Worm (Caenorhabditis elegans) whole organism, young adult: ENCODE results near the gene acdh-2.

ENCODE experiments used
- D2030.7 ChIP-seq: fragments of 200-800 bp; sonication (Bioruptor generic); IDR thresholded peaks from 2 replicates; pipeline ENCODE4 v1.3.6; 2022; ENCODE audit warnings: missing genetic modification reagents, missing genetic modification characterization, missing compliant biosample characterization
- F23B12.7 ChIP-seq: sonication (generic microtip); optimal IDR thresholded peaks from 2 replicates; lab custom pipeline; 2017; ENCODE audit warnings: missing genetic modification characterization, mild to moderate bottlenecking, missing compliant biosample characterization, antibody characterized with exemption, moderate library complexity; ENCODE audit not compliant: insufficient read depth
- F39B2.1 ChIP-seq: fragments of 200-800 bp; sonication (Bioruptor generic); IDR thresholded peaks from 2 replicates; pipeline ENCODE4 v1.3.6; 2022; ENCODE audit warnings: missing genetic modification reagents, missing genetic modification characterization, missing compliant biosample characterization
- F49E8.2 ChIP-seq: sonication (generic microtip); optimal IDR thresholded peaks from 3 replicates; lab custom pipeline; 2017; ENCODE audit warnings: missing genetic modification characterization, mild to moderate bottlenecking, missing compliant biosample characterization, antibody characterized with exemption, moderate library complexity; ENCODE audit not compliant: insufficient read depth
- F52B5.7 ChIP-seq: sonication (generic microtip); optimal IDR thresholded peaks from 2 replicates; lab custom pipeline; 2016; ENCODE audit warnings: mild to moderate bottlenecking, missing genetic modification characterization, missing compliant biosample characterization
- F57A8.1 ChIP-seq: fragments of 200-800 bp; sonication (Bioruptor generic); optimal IDR thresholded peaks from 2 replicates; lab custom pipeline; 2018; ENCODE audit warnings: mild to moderate bottlenecking, missing genetic modification characterization, moderate library complexity, missing compliant biosample characterization
- F57C9.4 ChIP-seq: sonication (generic microtip); optimal IDR thresholded peaks from 2 replicates; lab custom pipeline; 2017; ENCODE audit warnings: mild to moderate bottlenecking, missing genetic modification characterization, missing compliant biosample characterization
- K12H6.12 ChIP-seq: fragments of 200-800 bp; sonication (Bioruptor generic); optimal IDR thresholded peaks from 2 replicates; lab custom pipeline; 2018; ENCODE audit warnings: mild to moderate bottlenecking, missing genetic modification characterization, missing compliant biosample characterization
- Y53G8AR.9 ChIP-seq: fragments of 200-800 bp; sonication (Bioruptor generic); conservative IDR thresholded peaks from 2 replicates; pipeline ENCODE4 v1.3.6; 2022; ENCODE audit warnings: missing genetic modification reagents, missing genetic modification characterization, missing compliant biosample characterization
- Y56A3A.18 ChIP-seq: fragments of 200-800 bp; sonication (Bioruptor generic); IDR thresholded peaks from 2 replicates; pipeline ENCODE4 v1.3.6; 2022; ENCODE audit warnings: missing genetic modification reagents, missing genetic modification characterization, missing compliant biosample characterization
- Y95B8A.8 ChIP-seq: fragments of 200-800 bp; sonication (Bioruptor generic); IDR thresholded peaks from 2 replicates; pipeline ENCODE4 v1.3.6; 2022; ENCODE audit warnings: missing genetic modification reagents, missing genetic modification characterization, missing compliant biosample characterization
- ZK185.1 ChIP-seq: sonication (generic microtip); optimal IDR thresholded peaks from 2 replicates; lab custom pipeline; 2016; ENCODE audit warnings: mild to moderate bottlenecking, missing genetic modification characterization, missing compliant biosample characterization; ENCODE audit not compliant: poor library complexity, severe bottlenecking
- aptf-3 ChIP-seq: fragments of 200-800 bp; sonication (Bioruptor generic); IDR thresholded peaks from 2 replicates; pipeline ENCODE4 v1.3.6; 2022; ENCODE audit warnings: missing genetic modification characterization, missing compliant biosample characterization
- atf-7 ChIP-seq: sonication (generic microtip); optimal IDR thresholded peaks from 2 replicates; lab custom pipeline; 2017; ENCODE audit warnings: mild to moderate bottlenecking, missing genetic modification characterization, missing compliant biosample characterization
- bed-1 ChIP-seq: fragments of 200-800 bp; sonication (Bioruptor generic); IDR thresholded peaks from 2 replicates; pipeline ENCODE4 v1.3.6; 2022; ENCODE audit warnings: missing genetic modification reagents, missing genetic modification characterization, missing compliant biosample characterization
- bed-2 ChIP-seq: fragments of 200-800 bp; sonication (Bioruptor generic); IDR thresholded peaks from 2 replicates; pipeline ENCODE4 v1.3.6; 2022; ENCODE audit warnings: missing genetic modification reagents, missing genetic modification characterization, missing compliant biosample characterization
- cebp-1 ChIP-seq, 2 experiments: fragments of 200-800 bp in 1 of 2; sonication (Bioruptor generic) in 1 of 2; sonication (generic microtip) in 1 of 2; IDR thresholded peaks in 1 of 2; optimal IDR thresholded peaks in 1 of 2; 2 replicates each; pipeline versions ENCODE4 v1.3.6 to Lab custom; 2017 to 2022; ENCODE audit warnings: missing compliant biosample characterization in 2 of 2, missing genetic modification characterization in 2 of 2, mild to moderate bottlenecking in 1 of 2, missing genetic modification reagents in 1 of 2, moderate library complexity in 1 of 2
- ceh-100 ChIP-seq: fragments of 200-800 bp; sonication (Bioruptor generic); IDR thresholded peaks from 2 replicates; pipeline ENCODE4 v1.3.6; 2022; ENCODE audit warnings: missing genetic modification reagents, missing genetic modification characterization, missing compliant biosample characterization
- ceh-27 ChIP-seq: fragments of 200-800 bp; sonication (Bioruptor generic); optimal IDR thresholded peaks from 2 replicates; lab custom pipeline; 2018; ENCODE audit warnings: mild to moderate bottlenecking, missing genetic modification characterization, moderate library complexity, missing compliant biosample characterization
- ceh-91 ChIP-seq: fragments of 200-800 bp; sonication (Bioruptor generic); IDR thresholded peaks from 2 replicates; pipeline ENCODE4 v1.3.6; 2022; ENCODE audit warnings: missing genetic modification reagents, missing genetic modification characterization, missing compliant biosample characterization
- dox-1 ChIP-seq: fragments of 200-800 bp; sonication (Bioruptor generic); IDR thresholded peaks from 2 replicates; pipeline ENCODE4 v1.3.6; 2022; ENCODE audit warnings: missing genetic modification reagents, missing genetic modification characterization, missing compliant biosample characterization
- dpff-1 ChIP-seq: sonication (generic microtip); optimal IDR thresholded peaks from 2 replicates; lab custom pipeline; 2017; ENCODE audit warnings: mild to moderate bottlenecking, missing genetic modification characterization, missing compliant biosample characterization
- efl-1 ChIP-seq: fragments of 150-350 bp; optimal IDR thresholded peaks from 2 replicates; lab custom pipeline; 2014; ENCODE audit warnings: missing biosample characterization, missing genetic modification reagents, missing genetic modification characterization
- egrh-3 ChIP-seq: fragments of 200-800 bp; sonication (Bioruptor generic); IDR thresholded peaks from 2 replicates; pipeline ENCODE4 v1.3.6; 2022; ENCODE audit warnings: missing genetic modification reagents, missing genetic modification characterization, missing compliant biosample characterization
- hrde-1 ChIP-seq: sonication (generic microtip); optimal IDR thresholded peaks from 2 replicates; lab custom pipeline; 2016; ENCODE audit warnings: missing genetic modification characterization, mild to moderate bottlenecking, missing compliant biosample characterization, moderate library complexity, missing genotype, missing genetic modification reagents, borderline replicate concordance
- let-607 ChIP-seq, 2 experiments: fragments of 200-800 bp in 1 of 2; sonication (Bioruptor generic) in 1 of 2; sonication (generic microtip) in 1 of 2; optimal IDR thresholded peaks; 2 replicates each; lab custom pipeline; 2016 to 2018; ENCODE audit warnings: mild to moderate bottlenecking in 2 of 2, missing compliant biosample characterization in 2 of 2, missing genetic modification characterization in 2 of 2, moderate library complexity in 2 of 2, missing genotype in 1 of 2
- lin-26 ChIP-seq: fragments of 200-800 bp; sonication (Bioruptor generic); IDR thresholded peaks from 2 replicates; pipeline ENCODE4 v1.3.6; 2022; ENCODE audit warnings: missing genetic modification reagents, missing genetic modification characterization, missing compliant biosample characterization
- lin-40 ChIP-seq: sonication (generic microtip); optimal IDR thresholded peaks from 2 replicates; lab custom pipeline; 2016; ENCODE audit warnings: missing genetic modification characterization, mild to moderate bottlenecking, missing compliant biosample characterization, missing genotype, missing genetic modification reagents
- lir-1 ChIP-seq: fragments of 200-800 bp; sonication (Bioruptor generic); conservative IDR thresholded peaks from 2 replicates; pipeline ENCODE4 v1.3.6; 2022; ENCODE audit warnings: missing genetic modification reagents, missing genetic modification characterization, missing compliant biosample characterization
- madf-6 ChIP-seq: fragments of 200-800 bp; sonication (Bioruptor generic); IDR thresholded peaks from 2 replicates; pipeline ENCODE4 v1.3.6; 2022; ENCODE audit warnings: missing genetic modification reagents, missing genetic modification characterization, missing compliant biosample characterization
- madf-8 ChIP-seq: fragments of 200-800 bp; sonication (Bioruptor generic); conservative IDR thresholded peaks from 2 replicates; pipeline ENCODE4 v1.3.6; 2022; ENCODE audit warnings: missing genetic modification reagents, missing genetic modification characterization, missing compliant biosample characterization
- mel-28 ChIP-seq: sonication (generic microtip); optimal IDR thresholded peaks from 2 replicates; lab custom pipeline; 2016; ENCODE audit warnings: borderline replicate concordance, mild to moderate bottlenecking, missing genetic modification characterization, missing compliant biosample characterization
- mxl-1 ChIP-seq: sonication (generic microtip); optimal IDR thresholded peaks from 2 replicates; lab custom pipeline; 2016; ENCODE audit warnings: missing genetic modification characterization, missing compliant biosample characterization
- nfya-2 ChIP-seq: fragments of 200-800 bp; sonication (Bioruptor generic); IDR thresholded peaks from 2 replicates; pipeline ENCODE4 v1.3.6; 2022; ENCODE audit warnings: missing genetic modification reagents, missing genetic modification characterization, missing compliant biosample characterization
- nhr-80 ChIP-seq: sonication (generic microtip); optimal IDR thresholded peaks from 2 replicates; lab custom pipeline; 2016; ENCODE audit warnings: missing genetic modification characterization, missing compliant biosample characterization
- nhr-90 ChIP-seq: sonication (generic microtip); optimal IDR thresholded peaks from 2 replicates; lab custom pipeline; 2016; ENCODE audit warnings: missing genotype, mild to moderate bottlenecking, missing genetic modification characterization, missing compliant biosample characterization
- rec-8 ChIP-seq, 2 experiments: sonication (generic microtip); optimal IDR thresholded peaks; 2 replicates each; lab custom pipeline; 2016; ENCODE audit warnings: mild to moderate bottlenecking in 2 of 2, missing genetic modification characterization in 2 of 2, missing genetic modification reagents in 2 of 2, missing genotype in 2 of 2, missing biosample characterization in 1 of 2, missing compliant biosample characterization in 1 of 2, moderate library complexity in 1 of 2
- xnd-1 ChIP-seq: sonication (generic microtip); optimal IDR thresholded peaks from 2 replicates; lab custom pipeline; 2016; ENCODE audit warnings: missing genotype, missing genetic modification reagents, missing genetic modification characterization, missing compliant biosample characterization
- ztf-26 ChIP-seq: sonication (generic microtip); optimal IDR thresholded peaks from 2 replicates; lab custom pipeline; 2017; ENCODE audit warnings: missing genetic modification characterization, missing compliant biosample characterization
- ztf-28 ChIP-seq: fragments of 200-800 bp; sonication (Bioruptor generic); IDR thresholded peaks from 2 replicates; pipeline ENCODE4 v1.3.6; 2022; ENCODE audit warnings: missing genetic modification reagents, missing genetic modification characterization, missing compliant biosample characterization

The acdh-2 gene

ce11 chrII:5500986-5501657, 46.2 kb downstream of the acdh-2 start, which contains the start of gene F12A10.8 (continued):
- TF ChIP-seq nhr-80 (tag; lab: Kevin White, UChicago) = no peak
- no peak for TF ChIP-seq bed-2
- TF ChIP-seq Y56A3A.18 (GFP tag; lab: Robert Waterston, UW) = no peak
- TF ChIP-seq F39B2.1 (GFP tag; lab: Robert Waterston, UW) = no peak
- TF ChIP-seq cebp-1 (GFP tag; IDR thresholded peaks at IDR 0.05; lab: Robert Waterston, UW) = no peak
- no peak for TF ChIP-seq cebp-1 (tag; optimal IDR thresholded peaks at IDR 0.05; lab: Kevin White, UChicago)
- TF ChIP-seq F23B12.7 (tag; lab: Kevin White, UChicago) = no peak
- no peak for TF ChIP-seq nhr-90
- TF ChIP-seq madf-8 = peak; percentile 67
- no peak for TF ChIP-seq F52B5.7 (tag; lab: Kevin White, UChicago)
- no peak for TF ChIP-seq ceh-27 (GFP tag; lab: Kevin White, UChicago)
- TF ChIP-seq ztf-26 = no peak
- TF ChIP-seq bed-1 = no peak
- no peak for TF ChIP-seq Y95B8A.8 (GFP tag; lab: Robert Waterston, UW)
- TF ChIP-seq D2030.7 (GFP tag; lab: Robert Waterston, UW) = peak; percentile 58; the same call in 1 of the 2 replicates
- no peak for TF ChIP-seq atf-7 (tag; lab: Kevin White, UChicago)
- TF ChIP-seq egrh-3 (GFP tag; lab: Robert Waterston, UW) = no peak
- TF ChIP-seq Y53G8AR.9 (GFP tag; lab: Robert Waterston, UW) = no peak
- no peak for TF ChIP-seq lin-26
- no peak for TF ChIP-seq ceh-100 (GFP tag; lab: Robert Waterston, UW)
- TF ChIP-seq K12H6.12 (tag; lab: Kevin White, UChicago) = no peak
- TF ChIP-seq ceh-91 = peak; percentile 67
- no peak for TF ChIP-seq nfya-2 (GFP tag; lab: Robert Waterston, UW)
- no peak for TF ChIP-seq aptf-3
- no peak for TF ChIP-seq F57C9.4
- TF ChIP-seq ZK185.1 (tag; lab: Kevin White, UChicago) = no peak
- TF ChIP-seq F57A8.1 (GFP tag; lab: Kevin White, UChicago) = no peak
- TF ChIP-seq ztf-28 (GFP tag; lab: Robert Waterston, UW) = no peak
- no peak for TF ChIP-seq lir-1 (GFP tag; lab: Robert Waterston, UW)
- TF ChIP-seq let-607 (tag; optimal IDR thresholded peaks at IDR 0.05; lab: Kevin White, UChicago) = no peak
- TF ChIP-seq F49E8.2 = no peak
- TF ChIP-seq efl-1 (GFP tag; lab: Kevin White, UChicago) = peak; percentile 80
- TF ChIP-seq mel-28 (tag; lab: Kevin White, UChicago) = no peak
- no peak for TF ChIP-seq rec-8 (tag; optimal IDR thresholded peaks at IDR 0.05; lab: Kevin White, UChicago)
- peak; percentile 87 for TF ChIP-seq madf-6
- no peak for TF ChIP-seq dpff-1 (tag; lab: Kevin White, UChicago)
- no peak for TF ChIP-seq dox-1
- peak; percentile 70 for TF ChIP-seq xnd-1 (tag; lab: Kevin White, UChicago)
- TF ChIP-seq, all 124 proteins: peak for 14

DNA sequence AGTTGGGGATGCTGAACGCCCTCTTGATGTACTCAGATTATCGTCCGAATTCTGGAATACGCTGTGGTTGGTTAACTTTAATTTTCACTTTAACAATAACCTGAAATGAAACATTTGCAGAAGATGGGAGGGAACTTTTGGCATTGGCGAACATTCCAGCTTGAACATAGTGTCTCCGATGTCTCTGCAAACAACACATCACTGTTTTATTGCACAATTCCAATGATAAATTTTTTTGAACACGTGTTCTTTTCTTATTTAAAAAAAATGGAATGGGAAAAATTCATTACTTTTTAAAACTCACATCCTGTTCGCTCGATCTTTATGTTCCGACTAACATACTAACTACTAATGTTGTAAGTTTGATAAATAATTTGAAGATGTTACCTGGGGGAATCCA, 46.8 kb downstream of the acdh-2 start, which contains the start of gene fzy-1:
Gene fzy-1 (plus strand): TSS at position 301 of the 400 bp plus-strand sequence.
- TF ChIP-seq Y56A3A.18 (GFP tag; lab: Robert Waterston, UW) (no peak), mxl-1 (tag; lab: Kevin White, UChicago) (no peak), hrde-1 (tag; lab: Kevin White, UChicago) (no peak), lin-40 (tag; lab: Kevin White, UChicago) (no peak), nfya-2 (GFP tag; lab: Robert Waterston, UW) (no peak)
